Fruit fly (Drosophila melanogaster) whole organism, wandering third instar larva: Measurements from ENCODE around the gene CG13841.
A peak's percentile ranks its signal among the peaks of the same experiment; 100 is the strongest.

ENCODE experiments used
- Abd-B ChIP-seq: fragments of >200 bp; optimal IDR thresholded peaks from 2 replicates; lab custom pipeline; 2017; ENCODE audit warnings: missing biosample characterization, missing genetic modification characterization
- CG32264 ChIP-seq: fragments of 200-800 bp; sonication (Bioruptor generic); optimal IDR thresholded peaks from 2 replicates; lab custom pipeline; 2016; ENCODE audit warnings: missing biosample characterization, missing genetic modification characterization
- CG9705 ChIP-seq: fragments of 200-800 bp; sonication (Bioruptor generic); optimal IDR thresholded peaks from 2 replicates; lab custom pipeline; 2018; ENCODE audit warnings: missing biosample characterization, mild to moderate bottlenecking, missing genetic modification characterization
- CrebA ChIP-seq: fragments of 200-800 bp; sonication (Bioruptor generic); optimal IDR thresholded peaks from 2 replicates; lab custom pipeline; 2016; ENCODE audit warnings: missing biosample characterization, mild to moderate bottlenecking, missing genetic modification characterization, borderline replicate concordance
- Dfd ChIP-seq: fragments of >200 bp; optimal IDR thresholded peaks from 2 replicates; lab custom pipeline; 2017; ENCODE audit warnings: missing biosample characterization, missing genetic modification characterization
- Dif ChIP-seq: fragments of 200-275, 200-300 bp; sonication (Bioruptor generic); optimal IDR thresholded peaks from 2 replicates; lab custom pipeline; 2018; ENCODE audit warnings: missing biosample characterization, missing genetic modification characterization; ENCODE audit not compliant: partially characterized antibody
- GATAd ChIP-seq: sonication (Bioruptor generic); optimal IDR thresholded peaks from 2 replicates; lab custom pipeline; 2016; ENCODE audit warnings: missing biosample characterization, missing genetic modification characterization
- HLH106 ChIP-seq: fragments of 200-800 bp; optimal IDR thresholded peaks from 3 replicates; lab custom pipeline; 2019; ENCODE audit warnings: missing biosample characterization, mild to moderate bottlenecking, missing genetic modification characterization, moderate library complexity
- Hnf4 ChIP-seq: fragments of 200-800 bp; sonication (Bioruptor generic); optimal IDR thresholded peaks from 2 replicates; lab custom pipeline; 2016; ENCODE audit warnings: missing biosample characterization, mild to moderate bottlenecking, missing genetic modification characterization
- Hr78 ChIP-seq: fragments of >200 bp; optimal IDR thresholded peaks from 2 replicates; lab custom pipeline; 2017; ENCODE audit warnings: missing biosample characterization, missing genetic modification characterization
- Hr83 ChIP-seq: fragments of 200-300 bp; sonication (Bioruptor generic); optimal IDR thresholded peaks from 2 replicates; lab custom pipeline; 2016; ENCODE audit warnings: missing biosample characterization, mild to moderate bottlenecking, missing genetic modification characterization, moderate library complexity; ENCODE audit not compliant: poor library complexity, severe bottlenecking
- Jra ChIP-seq: sonication (Bioruptor generic); optimal IDR thresholded peaks from 2 replicates; lab custom pipeline; 2016; ENCODE audit warnings: missing biosample characterization, missing genetic modification characterization
- Mio ChIP-seq: sonication (Bioruptor generic); optimal IDR thresholded peaks from 2 replicates; lab custom pipeline; 2016; ENCODE audit warnings: missing biosample characterization, missing genetic modification characterization
- Myc ChIP-seq: fragments of >200 bp; optimal IDR thresholded peaks from 2 replicates; lab custom pipeline; 2017
- N ChIP-seq: fragments of >200 bp; optimal IDR thresholded peaks from 2 replicates; lab custom pipeline; 2018; ENCODE audit warnings: missing biosample characterization, missing external identifiers, missing genetic modification characterization
- OdsH ChIP-seq: fragments of 200-800 bp; sonication (Bioruptor generic); optimal IDR thresholded peaks from 2 replicates; lab custom pipeline; 2016; ENCODE audit warnings: missing biosample characterization, mild to moderate bottlenecking, missing genetic modification characterization
- Rel ChIP-seq, 2 experiments: fragments of 200-800 bp; sonication (Bioruptor generic) in 1 of 2; optimal IDR thresholded peaks; 2 replicates in 1 of 2; 3 replicates in 1 of 2; lab custom pipeline; 2016 to 2019; ENCODE audit warnings: mild to moderate bottlenecking in 2 of 2, missing biosample characterization in 2 of 2, missing genetic modification characterization in 2 of 2, moderate library complexity in 1 of 2
- Sp1 ChIP-seq: fragments of 200-800 bp; sonication (Bioruptor generic); optimal IDR thresholded peaks from 3 replicates; lab custom pipeline; 2019; ENCODE audit warnings: missing biosample characterization, mild to moderate bottlenecking, missing genetic modification characterization, moderate library complexity
- Vsx2 ChIP-seq: fragments of 200-300, 225-300 bp; sonication (Bioruptor generic); optimal IDR thresholded peaks from 2 replicates; lab custom pipeline; 2018; ENCODE audit warnings: missing biosample characterization, missing genetic modification characterization; ENCODE audit not compliant: partially characterized antibody
- br ChIP-seq: fragments of 200-800 bp; sonication (Bioruptor generic); optimal IDR thresholded peaks from 2 replicates; lab custom pipeline; 2016; ENCODE audit warnings: missing biosample characterization, missing genetic modification characterization
- brk ChIP-seq: fragments of 200-800 bp; sonication (Bioruptor generic); optimal IDR thresholded peaks from 2 replicates; lab custom pipeline; 2016; ENCODE audit warnings: missing biosample characterization, mild to moderate bottlenecking, missing genetic modification characterization
- dl ChIP-seq, 2 experiments: fragments of 175-275, 200-275 bp in 1 of 2; fragments of 200-275 bp in 1 of 2; sonication (Bioruptor generic); optimal IDR thresholded peaks; lab custom pipeline; 2018; ENCODE audit warnings: mild to moderate bottlenecking in 2 of 2, missing biosample characterization in 2 of 2, missing genetic modification characterization in 2 of 2, moderate library complexity in 2 of 2; ENCODE audit not compliant: partially characterized antibody in 2 of 2, insufficient read depth in 1 of 2
- dmrt93B ChIP-seq: fragments of 200-800 bp; sonication (Bioruptor generic); optimal IDR thresholded peaks from 2 replicates; lab custom pipeline; 2018; ENCODE audit warnings: missing biosample characterization, mild to moderate bottlenecking, missing genetic modification characterization
- dsf ChIP-seq: sonication (Bioruptor generic); optimal IDR thresholded peaks from 2 replicates; lab custom pipeline; 2016; ENCODE audit warnings: missing biosample characterization, missing genetic modification characterization, borderline replicate concordance
- ey ChIP-seq: fragments of 200-800 bp; sonication (Bioruptor generic); optimal IDR thresholded peaks from 2 replicates; lab custom pipeline; 2016; ENCODE audit warnings: missing biosample characterization, missing genetic modification characterization
- foxo ChIP-seq, 2 experiments: fragments of 200-800 bp; sonication (Bioruptor generic); optimal IDR thresholded peaks; 2 replicates in 1 of 2; 3 replicates in 1 of 2; lab custom pipeline; 2016 to 2017; ENCODE audit warnings: missing biosample characterization in 2 of 2, missing genetic modification characterization in 2 of 2
- fru ChIP-seq: fragments of 200-800 bp; sonication (Bioruptor generic); optimal IDR thresholded peaks from 3 replicates; lab custom pipeline; 2016; ENCODE audit warnings: missing biosample characterization, mild to moderate bottlenecking, missing genetic modification characterization
- h ChIP-seq: fragments of 200-800 bp; sonication (Bioruptor generic); optimal IDR thresholded peaks from 3 replicates; lab custom pipeline; 2016; ENCODE audit warnings: missing biosample characterization, mild to moderate bottlenecking, missing genetic modification characterization
- jim ChIP-seq: fragments of 175-275, 200-325 bp; sonication (Bioruptor generic); optimal IDR thresholded peaks from 2 replicates; lab custom pipeline; 2016; ENCODE audit warnings: missing biosample characterization, mild to moderate bottlenecking, missing genetic modification characterization
- lola ChIP-seq: fragments of >200 bp; optimal IDR thresholded peaks from 2 replicates; lab custom pipeline; 2017; ENCODE audit warnings: missing biosample characterization, missing genetic modification characterization
- pan ChIP-seq: fragments of >200 bp; optimal IDR thresholded peaks from 2 replicates; lab custom pipeline; 2017
- psq ChIP-seq: fragments of 200-800 bp; sonication (Bioruptor generic); optimal IDR thresholded peaks from 3 replicates; lab custom pipeline; 2017; ENCODE audit warnings: missing biosample characterization, mild to moderate bottlenecking, missing genetic modification characterization, moderate library complexity
- rgr ChIP-seq: fragments of 200-800 bp; sonication (Bioruptor generic); optimal IDR thresholded peaks from 3 replicates; lab custom pipeline; 2016; ENCODE audit warnings: missing biosample characterization, mild to moderate bottlenecking, missing genetic modification characterization
- sage ChIP-seq: fragments of 200-800 bp; sonication (Bioruptor generic); optimal IDR thresholded peaks from 2 replicates; lab custom pipeline; 2016; ENCODE audit warnings: missing biosample characterization, mild to moderate bottlenecking, missing genetic modification characterization
- sv ChIP-seq: fragments of 200-800 bp; sonication (Bioruptor generic); optimal IDR thresholded peaks from 3 replicates; lab custom pipeline; 2016; ENCODE audit warnings: missing biosample characterization, missing genetic modification characterization
- tai ChIP-seq: sonication (Bioruptor generic); optimal IDR thresholded peaks from 2 replicates; lab custom pipeline; 2016; ENCODE audit warnings: missing biosample characterization, missing genetic modification characterization
- usp ChIP-seq: fragments of >200 bp; optimal IDR thresholded peaks from 2 replicates; lab custom pipeline; 2017; ENCODE audit warnings: missing biosample characterization, missing genetic modification characterization
- woc ChIP-seq: sonication (Bioruptor generic); optimal IDR thresholded peaks from 2 replicates; lab custom pipeline; 2016; ENCODE audit warnings: missing biosample characterization, mild to moderate bottlenecking, missing genetic modification characterization

CG13841 gene

DNA sequence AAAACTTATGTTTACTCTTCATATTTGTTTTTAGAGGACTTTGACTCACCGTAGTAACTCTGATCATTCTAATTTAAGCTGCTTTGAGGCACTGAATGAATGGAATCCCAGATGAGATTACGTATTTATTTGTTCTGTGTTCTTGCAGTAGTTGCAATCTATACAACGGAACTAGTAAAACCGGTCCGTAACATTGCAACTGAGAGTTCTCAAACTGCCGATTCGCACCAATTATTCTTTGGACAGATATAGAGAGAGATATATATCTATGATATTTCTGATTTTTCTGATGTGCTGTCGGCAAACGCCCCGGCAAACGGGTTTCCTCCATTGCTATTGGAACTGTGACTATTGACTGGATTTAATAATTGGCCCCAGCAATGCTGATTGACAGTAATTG is at the start of gene CG13841:
TSS of gene CG13841 (minus strand) at position 101 of the 400 bp plus-strand sequence.
- TF ChIP-seq dl (GFP tag; optimal IDR thresholded peaks at IDR 0.05; lab: Kevin White, UChicago; ENCODE audit: insufficient read depth in 1 of 2, partially characterized antibody in 2 of 2) (no peak), Sp1 (GFP tag; lab: Kevin White, UChicago) (no peak), ey (GFP tag; lab: Kevin White, UChicago) (no peak), lola (GFP tag; lab: Kevin White, UChicago) (no peak), br (GFP tag; lab: Kevin White, UChicago) (no peak), woc (GFP tag; lab: Kevin White, UChicago) (no peak), Hr83 (GFP tag; lab: Kevin White, UChicago) (no peak), Rel (GFP tag; optimal IDR thresholded peaks at IDR 0.05; lab: Kevin White, UChicago) (no peak), Rel (tag; optimal IDR thresholded peaks at IDR 0.05; lab: Kevin White, UChicago) (no peak), GATAd (GFP tag; lab: Kevin White, UChicago) (no peak)

DNA sequence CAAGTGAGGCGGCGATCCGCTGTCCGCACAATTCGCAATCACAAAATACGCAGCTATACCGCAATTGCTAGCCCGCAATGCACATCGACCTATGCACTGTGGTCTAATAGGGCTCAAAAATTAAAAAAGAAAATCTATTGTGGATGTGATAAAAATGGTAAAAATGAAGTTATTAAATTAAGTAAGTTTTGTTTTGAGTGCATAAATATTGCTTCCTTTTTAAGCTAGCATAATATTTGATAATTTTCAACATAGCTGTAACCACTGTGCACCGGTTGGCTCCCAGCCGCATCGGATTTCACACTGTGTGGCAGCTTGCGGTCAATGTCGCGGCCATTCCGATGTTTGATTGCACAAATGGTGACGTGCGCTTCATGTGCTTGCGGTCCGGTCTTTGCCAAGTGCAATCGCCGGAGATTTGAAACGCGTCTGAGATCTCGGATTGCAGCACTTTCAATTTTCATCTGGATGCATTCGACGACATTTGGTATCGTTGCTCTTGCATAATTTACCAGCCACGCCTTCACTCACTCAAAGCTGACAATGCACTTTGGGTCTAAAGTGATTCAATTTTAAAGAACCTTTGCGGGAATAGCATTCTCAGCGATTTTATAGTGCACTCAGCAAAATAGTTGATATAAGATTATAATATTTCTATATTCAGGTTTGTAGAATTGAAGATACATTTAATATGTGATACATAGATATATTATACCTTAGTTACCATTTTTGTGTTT is 49.1 kb upstream of the CG13841 start:
- TF ChIP-seq Jra (GFP tag; lab: Kevin White, UChicago) = no peak
- TF ChIP-seq Vsx2 (GFP tag; lab: Kevin White, UChicago) = no peak
- no peak for TF ChIP-seq brk
- TF ChIP-seq HLH106 (tag; lab: Kevin White, UChicago) = peak; percentile 18
- no peak for TF ChIP-seq Rel (GFP tag; optimal IDR thresholded peaks at IDR 0.05; lab: Kevin White, UChicago)
- TF ChIP-seq Rel (tag; optimal IDR thresholded peaks at IDR 0.05; lab: Kevin White, UChicago) = no peak
- TF ChIP-seq tai (GFP tag; lab: Kevin White, UChicago) = no peak
- TF ChIP-seq h (GFP tag; lab: Kevin White, UChicago) = peak; percentile 10
- TF ChIP-seq Hr78 (GFP tag; lab: Kevin White, UChicago) = no peak
- peak; percentile 21 for TF ChIP-seq rgr (GFP tag; lab: Kevin White, UChicago)
- TF ChIP-seq Hnf4 = no peak
- no peak for TF ChIP-seq ey (GFP tag; lab: Kevin White, UChicago)
- no peak for TF ChIP-seq CG9705 (GFP tag; lab: Kevin White, UChicago)
- no peak for TF ChIP-seq psq (GFP tag; lab: Kevin White, UChicago)
- TF ChIP-seq pan (lab: Kevin White, UChicago) = no peak
- no peak for TF ChIP-seq sv (GFP tag; lab: Kevin White, UChicago)
- TF ChIP-seq woc (GFP tag; lab: Kevin White, UChicago) = no peak
- no peak for TF ChIP-seq CG32264 (GFP tag; lab: Kevin White, UChicago)
- TF ChIP-seq br (GFP tag; lab: Kevin White, UChicago) = no peak
- TF ChIP-seq sage (GFP tag; lab: Kevin White, UChicago) = no peak
- TF ChIP-seq CrebA = no peak
- TF ChIP-seq Dfd = no peak
- TF ChIP-seq Dif = no peak
- TF ChIP-seq lola (GFP tag; lab: Kevin White, UChicago) = no peak
- TF ChIP-seq foxo (GFP tag; optimal IDR thresholded peaks at IDR 0.05; lab: Kevin White, UChicago) = peak in 1 of 2 experiments; percentile 20
- TF ChIP-seq jim (GFP tag; lab: Kevin White, UChicago) = no peak
- TF ChIP-seq Mio (GFP tag; lab: Kevin White, UChicago) = no peak
- no peak for TF ChIP-seq usp (GFP tag; lab: Kevin White, UChicago)
- TF ChIP-seq Hr83 (GFP tag; lab: Kevin White, UChicago) = no peak
- no peak for TF ChIP-seq GATAd (GFP tag; lab: Kevin White, UChicago)
- no peak for TF ChIP-seq dl (GFP tag; optimal IDR thresholded peaks at IDR 0.05; lab: Kevin White, UChicago; ENCODE audit: insufficient read depth in 1 of 2, partially characterized antibody in 2 of 2)
- no peak for TF ChIP-seq dmrt93B (GFP tag; lab: Kevin White, UChicago)
- no peak for TF ChIP-seq Myc
- TF ChIP-seq N (GFP tag; lab: Kevin White, UChicago) = no peak
- TF ChIP-seq Abd-B = no peak
- TF ChIP-seq fru (GFP tag; lab: Kevin White, UChicago) = peak; percentile 1
- no peak for TF ChIP-seq Sp1 (GFP tag; lab: Kevin White, UChicago)
- no peak for TF ChIP-seq OdsH
- TF ChIP-seq dsf (GFP tag; lab: Kevin White, UChicago) = no peak
